Fruit fly (Drosophila melanogaster) whole organism, embryonic: Measurements from ENCODE around the gene Csp.

Source experiments
- Bdp1 ChIP-seq: fragments of 200-800 bp; sonication (Bioruptor generic); optimal IDR thresholded peaks from 3 replicates; lab custom pipeline; 2016; ENCODE audit warnings: missing biosample characterization, missing genetic modification characterization
- CG10321 ChIP-seq: fragments of 200-800 bp; sonication (Bioruptor generic); IDR thresholded peaks from 2 replicates; pipeline ENCODE4 v1.3.6; 2022; ENCODE audit warnings: missing biosample characterization, missing genetic modification characterization
- CG11085 ChIP-seq: fragments of 200-800 bp; sonication (Bioruptor generic); IDR thresholded peaks from 2 replicates; pipeline ENCODE4 v1.3.6; 2022; ENCODE audit warnings: missing biosample characterization, missing genetic modification characterization
- CG11504 ChIP-seq: fragments of 200-800 bp; sonication (Bioruptor generic); optimal IDR thresholded peaks from 3 replicates; lab custom pipeline; 2019; ENCODE audit warnings: missing biosample characterization, mild to moderate bottlenecking, missing genetic modification characterization, moderate library complexity
- CG13123 ChIP-seq: fragments of 200-800 bp; sonication (Bioruptor generic); optimal IDR thresholded peaks from 2 replicates; lab custom pipeline; 2016; ENCODE audit warnings: missing biosample characterization, missing genetic modification characterization
- CG1792 ChIP-seq: fragments of 200-800 bp; sonication (Bioruptor generic); optimal IDR thresholded peaks from 2 replicates; lab custom pipeline; 2016; ENCODE audit warnings: missing biosample characterization, missing genetic modification characterization
- CG18011 ChIP-seq: fragments of 200-800 bp; sonication (Bioruptor generic); optimal IDR thresholded peaks from 2 replicates; lab custom pipeline; 2017; ENCODE audit warnings: missing biosample characterization, missing genetic modification characterization, mild to moderate bottlenecking, moderate library complexity, missing genotype
- CG18476 ChIP-seq: fragments of 200-800 bp; sonication (Bioruptor generic); optimal IDR thresholded peaks from 2 replicates; lab custom pipeline; 2016; ENCODE audit warnings: missing biosample characterization, mild to moderate bottlenecking, missing genetic modification characterization
- CG2875 ChIP-seq: fragments of 200-800 bp; sonication (Bioruptor generic); optimal IDR thresholded peaks from 2 replicates; lab custom pipeline; 2017; ENCODE audit warnings: missing biosample characterization, mild to moderate bottlenecking, missing genetic modification characterization, missing genetic modification reagents
- CG3163 ChIP-seq: fragments of 200-800 bp; sonication (Bioruptor generic); optimal IDR thresholded peaks from 3 replicates; lab custom pipeline; 2016; ENCODE audit warnings: missing biosample characterization, missing genetic modification characterization
- CG6175 ChIP-seq: fragments of 200-800 bp; sonication (Bioruptor generic); IDR thresholded peaks from 3 replicates; pipeline ENCODE4 v1.3.6; 2022; ENCODE audit warnings: missing biosample characterization, missing genetic modification characterization
- CG8388 ChIP-seq: fragments of 200-800 bp; sonication (Bioruptor generic); optimal IDR thresholded peaks from 2 replicates; lab custom pipeline; 2019; ENCODE audit warnings: missing biosample characterization, mild to moderate bottlenecking, missing genetic modification characterization, moderate library complexity
- CG8478 ChIP-seq: fragments of >200 bp; optimal IDR thresholded peaks from 2 replicates; lab custom pipeline; 2018
- CHES-1-like ChIP-seq: fragments of 200-800 bp; sonication (Bioruptor generic); optimal IDR thresholded peaks from 2 replicates; lab custom pipeline; 2016; ENCODE audit warnings: missing biosample characterization, missing genetic modification characterization
- D19A ChIP-seq: fragments of 200-800 bp; optimal IDR thresholded peaks from 3 replicates; lab custom pipeline; 2019; ENCODE audit warnings: missing biosample characterization, mild to moderate bottlenecking, missing genetic modification characterization, moderate library complexity
- Doc2 ChIP-seq: fragments of 200-800 bp; sonication (Bioruptor generic); IDR thresholded peaks from 2 replicates; pipeline ENCODE4 v1.3.6; 2022; ENCODE audit warnings: missing biosample characterization, missing genetic modification characterization
- Elba2 ChIP-seq: fragments of 200-800 bp; sonication (Bioruptor generic); optimal IDR thresholded peaks from 3 replicates; lab custom pipeline; 2016; ENCODE audit warnings: missing biosample characterization, missing genetic modification characterization
- Ets65A ChIP-seq: fragments of 200-800 bp; sonication (Bioruptor generic); peaks from one replicate; lab custom pipeline; 2016; ENCODE audit warnings: missing biosample characterization, missing genetic modification characterization
- HmgD ChIP-seq: fragments of 200-800 bp; sonication (Bioruptor generic); optimal IDR thresholded peaks from 3 replicates; lab custom pipeline; 2016; ENCODE audit warnings: missing biosample characterization, missing genetic modification characterization
- Hr51 ChIP-seq, 2 experiments: fragments of 200-800 bp; sonication (Bioruptor generic); optimal IDR thresholded peaks; 2 replicates in 1 of 2; 3 replicates in 1 of 2; lab custom pipeline; 2016 to 2018; ENCODE audit warnings: missing biosample characterization in 2 of 2, missing genetic modification characterization in 2 of 2, mild to moderate bottlenecking in 1 of 2, moderate library complexity in 1 of 2
- Lpt ChIP-seq: fragments of >200 bp; optimal IDR thresholded peaks from 2 replicates; lab custom pipeline; 2018; ENCODE audit warnings: missing biosample characterization, missing genetic modification characterization
- Med ChIP-seq: fragments of 200-800 bp; sonication (Bioruptor generic); peaks from one replicate; lab custom pipeline; 2016; ENCODE audit warnings: missing biosample characterization, missing genetic modification characterization, mild to moderate bottlenecking, inconsistent platforms, moderate library complexity
- NC2β ChIP-seq: fragments of 200-800 bp; sonication (Bioruptor generic); optimal IDR thresholded peaks from 2 replicates; lab custom pipeline; 2016; ENCODE audit warnings: missing biosample characterization, missing genetic modification characterization
- Neu2 ChIP-seq: fragments of 200-800 bp; sonication (Bioruptor generic); optimal IDR thresholded peaks from 3 replicates; lab custom pipeline; 2016; ENCODE audit warnings: missing biosample characterization, missing genetic modification characterization, borderline replicate concordance
- Nf-YC ChIP-seq: fragments of 200-800 bp; optimal IDR thresholded peaks from 3 replicates; lab custom pipeline; 2019; ENCODE audit warnings: missing biosample characterization, mild to moderate bottlenecking, missing genetic modification characterization, moderate library complexity
- PHDP ChIP-seq: fragments of 200-800 bp; sonication (Bioruptor generic); optimal IDR thresholded peaks from 3 replicates; lab custom pipeline; 2018; ENCODE audit warnings: missing biosample characterization, mild to moderate bottlenecking, missing genetic modification characterization, moderate library complexity
- Pdp1 ChIP-seq, 2 experiments: fragments of 200-800 bp; sonication (Bioruptor generic); optimal IDR thresholded peaks; 3 replicates each; lab custom pipeline; 2016; ENCODE audit warnings: missing biosample characterization in 2 of 2, missing genetic modification characterization in 2 of 2, mild to moderate bottlenecking in 1 of 2, moderate library complexity in 1 of 2
- Ptx1 ChIP-seq: fragments of 200-800 bp; sonication (Bioruptor generic); IDR thresholded peaks from 2 replicates; pipeline ENCODE4 v1.3.6; 2022; ENCODE audit warnings: missing biosample characterization, missing genetic modification characterization
- Ravus ChIP-seq: fragments of 200-800 bp; sonication (Bioruptor generic); IDR thresholded peaks from 2 replicates; pipeline ENCODE4 v1.3.6; 2022; ENCODE audit warnings: missing biosample characterization, missing genetic modification characterization
- Sry-β ChIP-seq: fragments of 200-800 bp; sonication (Bioruptor generic); optimal IDR thresholded peaks from 2 replicates; lab custom pipeline; 2018; ENCODE audit warnings: missing biosample characterization, mild to moderate bottlenecking, missing genetic modification characterization, moderate library complexity
- YL-1 ChIP-seq: fragments of 200-800 bp; sonication (Bioruptor generic); optimal IDR thresholded peaks from 3 replicates; lab custom pipeline; 2017; ENCODE audit warnings: missing biosample characterization, mild to moderate bottlenecking, missing genetic modification characterization
- ash1 ChIP-seq: fragments of 200-800 bp; sonication (Bioruptor generic); optimal IDR thresholded peaks from 2 replicates; lab custom pipeline; 2018; ENCODE audit warnings: missing biosample characterization, mild to moderate bottlenecking, missing genetic modification characterization
- bowl ChIP-seq: fragments of 200-800 bp; sonication (Bioruptor generic); IDR thresholded peaks from 2 replicates; pipeline ENCODE4 v1.3.6; 2022; ENCODE audit warnings: missing biosample characterization, missing genetic modification characterization
- cato ChIP-seq: fragments of 200-800 bp; sonication (Bioruptor generic); optimal IDR thresholded peaks from 2 replicates; lab custom pipeline; 2016; ENCODE audit warnings: missing biosample characterization, missing genetic modification characterization, borderline replicate concordance
- cg ChIP-seq: fragments of 200-800 bp; sonication (Bioruptor generic); optimal IDR thresholded peaks from 3 replicates; lab custom pipeline; 2019; ENCODE audit warnings: missing biosample characterization, mild to moderate bottlenecking, missing genetic modification characterization, moderate library complexity
- ci ChIP-seq: fragments of 200-800 bp; sonication (Bioruptor generic); IDR thresholded peaks from 3 replicates; pipeline ENCODE4 v1.3.6; 2022; ENCODE audit warnings: missing biosample characterization, missing genetic modification characterization
- da ChIP-seq: fragments of 200-800 bp; sonication (Bioruptor generic); optimal IDR thresholded peaks from 2 replicates; lab custom pipeline; 2016; ENCODE audit warnings: missing biosample characterization, missing genetic modification characterization
- gce ChIP-seq: fragments of 200-800 bp; sonication (Bioruptor generic); IDR thresholded peaks from 3 replicates; pipeline ENCODE4 v1.3.6; 2022; ENCODE audit warnings: missing biosample characterization, missing genetic modification characterization
- grau ChIP-seq: fragments of 200-800 bp; optimal IDR thresholded peaks from 3 replicates; lab custom pipeline; 2019; ENCODE audit warnings: missing biosample characterization, mild to moderate bottlenecking, missing genetic modification characterization, moderate library complexity
- ham ChIP-seq: fragments of 200-800 bp; sonication (Bioruptor generic); IDR thresholded peaks from 2 replicates; pipeline ENCODE4 v1.3.6; 2022; ENCODE audit warnings: missing biosample characterization, missing genetic modification characterization
- hbn ChIP-seq: fragments of 200-800 bp; sonication (Bioruptor generic); IDR thresholded peaks from 2 replicates; pipeline ENCODE4 v1.3.6; 2022; ENCODE audit warnings: missing biosample characterization, missing genetic modification characterization; ENCODE audit not compliant: partially characterized antibody
- jigr1 ChIP-seq: fragments of 200-800 bp; sonication (Bioruptor generic); IDR thresholded peaks from 3 replicates; pipeline ENCODE4 v1.3.6; 2022; ENCODE audit warnings: missing biosample characterization, missing genetic modification characterization
- jing ChIP-seq: fragments of 200-800 bp; sonication (Bioruptor generic); optimal IDR thresholded peaks from 2 replicates; lab custom pipeline; 2018; ENCODE audit warnings: missing biosample characterization, mild to moderate bottlenecking, missing genetic modification characterization
- jumu ChIP-seq: fragments of 200-800 bp; sonication (Bioruptor generic); optimal IDR thresholded peaks from 3 replicates; lab custom pipeline; 2016; ENCODE audit warnings: missing biosample characterization, missing genetic modification characterization
- maf-S ChIP-seq: fragments of 200-800 bp; sonication (Bioruptor generic); optimal IDR thresholded peaks from 2 replicates; lab custom pipeline; 2016; ENCODE audit warnings: missing biosample characterization, missing genetic modification characterization
- nerfin-1 ChIP-seq: fragments of 200-800 bp; sonication (Bioruptor generic); optimal IDR thresholded peaks from 3 replicates; lab custom pipeline; 2019; ENCODE audit warnings: missing biosample characterization, mild to moderate bottlenecking, missing genetic modification characterization, moderate library complexity
- nmo ChIP-seq: fragments of 200-800 bp; sonication (Bioruptor generic); optimal IDR thresholded peaks from 2 replicates; lab custom pipeline; 2018; ENCODE audit warnings: missing biosample characterization, mild to moderate bottlenecking, missing genetic modification characterization, moderate library complexity
- odd ChIP-seq: fragments of 200-800 bp; sonication (Bioruptor generic); optimal IDR thresholded peaks from 2 replicates; lab custom pipeline; 2017; ENCODE audit warnings: missing biosample characterization, mild to moderate bottlenecking, missing genetic modification characterization
- ro ChIP-seq: fragments of 200-800 bp; sonication (Bioruptor generic); IDR thresholded peaks from 2 replicates; pipeline ENCODE4 v1.3.6; 2022; ENCODE audit warnings: missing biosample characterization, missing genetic modification characterization
- seq ChIP-seq: fragments of 200-800 bp; sonication (Bioruptor generic); IDR thresholded peaks from 2 replicates; pipeline ENCODE4 v1.3.6; 2022; ENCODE audit warnings: missing biosample characterization, missing genetic modification characterization
- vvl ChIP-seq: fragments of 200-800 bp; sonication (Bioruptor generic); IDR thresholded peaks from 2 replicates; pipeline ENCODE4 v1.3.6; 2022; ENCODE audit warnings: missing biosample characterization, missing genetic modification characterization

The Csp gene

DNA sequence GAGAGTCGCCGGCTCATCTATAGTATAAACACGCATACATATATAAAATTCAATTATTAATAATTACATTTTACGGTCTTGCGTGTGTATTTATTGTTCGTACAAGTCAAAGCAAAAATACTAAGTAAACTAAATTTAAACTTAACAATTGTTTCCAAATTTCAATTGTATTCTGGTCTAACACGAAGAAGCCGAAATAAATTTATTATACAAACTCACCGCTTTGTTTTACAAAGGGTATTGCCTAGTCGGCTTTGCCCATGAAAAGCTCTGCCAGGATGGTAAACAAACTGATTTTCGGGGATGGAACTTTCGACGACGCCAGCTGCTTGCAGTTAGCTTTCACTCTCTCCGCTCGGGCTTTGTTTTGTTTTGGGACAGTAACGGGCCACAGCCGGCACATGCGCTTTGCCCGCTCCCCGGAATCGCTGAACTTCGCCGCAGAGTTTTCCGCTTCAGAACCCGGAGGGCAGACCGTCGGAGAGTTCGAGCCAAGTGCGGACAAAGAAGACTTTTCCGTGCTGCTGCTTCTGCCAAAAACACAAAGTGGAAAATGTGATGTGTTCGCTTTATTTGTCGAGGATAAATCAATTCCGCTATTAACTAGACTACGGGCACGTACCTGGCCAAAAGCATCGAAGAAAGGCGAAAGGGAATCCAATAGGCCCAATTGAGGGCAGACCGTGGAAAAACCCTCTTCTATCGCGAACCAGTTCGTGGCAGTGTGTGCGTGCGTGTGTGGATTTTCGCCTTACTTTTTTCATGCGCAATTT is 6.5 kb downstream of the Csp start, which contains the start of gene Srpk79D:
Gene Srpk79D (plus strand): TSS at position 457 of the 773 bp plus-strand sequence.
- no peak for TF ChIP-seq bowl (GFP tag; lab: Robert Waterston, UW)
- TF ChIP-seq PHDP (tag; lab: Kevin White, UChicago): no peak
- TF ChIP-seq Neu2: no peak
- TF ChIP-seq D19A (tag; lab: Kevin White, UChicago): peak; percentile 94
- no peak for TF ChIP-seq Doc2
- TF ChIP-seq cg (GFP tag; lab: Kevin White, UChicago): no peak
- no peak for TF ChIP-seq CG3163 (GFP tag; lab: Kevin White, UChicago)
- TF ChIP-seq gce (GFP tag; lab: Robert Waterston, UW): no peak
- TF ChIP-seq Ptx1 (GFP tag; lab: Robert Waterston, UW): no peak
- TF ChIP-seq grau (tag; lab: Kevin White, UChicago): no peak
- TF ChIP-seq CG11085: no peak
- no peak for TF ChIP-seq Hr51 (GFP tag; optimal IDR thresholded peaks at IDR 0.05; lab: Kevin White, UChicago)
- no peak for TF ChIP-seq ham (GFP tag; lab: Robert Waterston, UW)
- no peak for TF ChIP-seq HmgD
- TF ChIP-seq ro: no peak
- TF ChIP-seq Pdp1 (GFP tag; optimal IDR thresholded peaks at IDR 0.05; lab: Kevin White, UChicago): no peak
- no peak for TF ChIP-seq Ravus
- no peak for TF ChIP-seq CG2875 (GFP tag; lab: Kevin White, UChicago)
- TF ChIP-seq da (GFP tag; lab: Kevin White, UChicago): no peak
- TF ChIP-seq odd (GFP tag; lab: Kevin White, UChicago): no peak
- no peak for TF ChIP-seq cato (GFP tag; lab: Kevin White, UChicago)
- TF ChIP-seq Ets65A (GFP tag; lab: Kevin White, UChicago): no peak
- TF ChIP-seq Sry-β (GFP tag; lab: Kevin White, UChicago): no peak
- no peak for TF ChIP-seq CG13123 (GFP tag; lab: Kevin White, UChicago)
- no peak for TF ChIP-seq ash1
- no peak for TF ChIP-seq seq (GFP tag; lab: Robert Waterston, UW)
- TF ChIP-seq NC2β (GFP tag; lab: Kevin White, UChicago): no peak
- TF ChIP-seq CHES-1-like (GFP tag; lab: Kevin White, UChicago): no peak
- TF ChIP-seq CG18476 (GFP tag; lab: Kevin White, UChicago): no peak
- no peak for TF ChIP-seq CG10321 (GFP tag; lab: Robert Waterston, UW)
- TF ChIP-seq jing (GFP tag; lab: Kevin White, UChicago): no peak
- TF ChIP-seq Med: peak; percentile 77
- peak; percentile 59; the same call in 1 of the 3 replicates for TF ChIP-seq ci (GFP tag; lab: Robert Waterston, UW)
- TF ChIP-seq CG8478 (lab: Kevin White, UChicago): no peak
- no peak for TF ChIP-seq CG6175 (GFP tag; lab: Robert Waterston, UW)
- no peak for TF ChIP-seq jigr1 (GFP tag; lab: Robert Waterston, UW)
- no peak for TF ChIP-seq nerfin-1
- TF ChIP-seq CG18011: no peak
- no peak for TF ChIP-seq Lpt (GFP tag; lab: Kevin White, UChicago)
- no peak for TF ChIP-seq YL-1
- TF ChIP-seq CG11504 (tag; lab: Kevin White, UChicago): peak; percentile 8
- TF ChIP-seq Nf-YC (tag; lab: Kevin White, UChicago): no peak
- TF ChIP-seq Bdp1 (GFP tag; lab: Kevin White, UChicago): no peak
- TF ChIP-seq Elba2 (GFP tag; lab: Kevin White, UChicago): peak; percentile 6
- TF ChIP-seq maf-S (GFP tag; lab: Kevin White, UChicago): no peak
- TF ChIP-seq hbn (GFP tag; lab: Robert Waterston, UW): no peak
- TF ChIP-seq CG8388 (GFP tag; lab: Kevin White, UChicago): no peak
- TF ChIP-seq jumu (GFP tag; lab: Kevin White, UChicago): no peak
- TF ChIP-seq vvl (GFP tag; lab: Robert Waterston, UW): 0 out of 2 replicates have a peak, but pooled peaks have one; percentile 11
- no peak for TF ChIP-seq nmo (GFP tag; lab: Kevin White, UChicago)
- TF ChIP-seq CG1792: no peak
